Worm (Caenorhabditis elegans): ENCODE data around the gene R02F2.10.

DNA sequence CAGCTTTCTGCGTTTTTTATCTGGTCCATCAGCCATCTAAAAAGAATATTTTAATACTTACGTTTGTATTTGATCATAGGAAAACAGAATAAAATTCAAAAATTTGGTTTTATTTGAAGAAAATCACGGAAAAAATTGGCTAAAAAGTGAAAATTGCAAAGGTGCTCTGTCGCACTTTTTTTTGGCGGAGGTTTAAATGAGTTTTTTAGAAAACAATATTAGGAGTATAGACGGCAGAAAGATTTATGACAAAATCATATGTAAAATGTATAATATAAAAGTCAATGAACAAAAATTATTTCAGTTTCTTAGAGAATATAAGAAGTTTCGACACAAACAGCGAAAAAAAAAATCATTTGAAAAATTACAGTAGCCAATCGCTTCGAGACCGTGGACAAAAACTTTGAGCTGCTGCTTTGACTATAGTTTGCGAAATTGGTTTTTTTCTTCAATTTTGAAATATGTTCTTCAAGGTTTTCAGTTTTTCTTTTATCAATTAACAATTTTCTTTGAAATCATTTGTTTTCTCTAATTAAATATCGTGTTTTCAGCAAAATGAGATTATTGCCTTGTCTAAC, 5.7 kb downstream of the R02F2.10 start, which contains the start of the genes R02F2.7 and R02F2.4:
- TF ChIP-seq madf-9 (GFP tag; conservative IDR thresholded peaks at IDR 0.05) (no peak), unc-39 (tag; optimal IDR thresholded peaks at IDR 0.05) (no peak), ama-1 (optimal IDR thresholded peaks at IDR 0.05) (no peak), egl-27 (tag; optimal IDR thresholded peaks at IDR 0.05) (no peak), nhr-237 (tag; optimal IDR thresholded peaks at IDR 0.05) (no peak), dpl-1 (GFP tag; optimal IDR thresholded peaks at IDR 0.05) (peak; percentile 74), Y48G9A.11 (GFP tag; IDR thresholded peaks at IDR 0.05) (no peak), ceh-28 (tag; optimal IDR thresholded peaks at IDR 0.05) (no peak), nhr-25 (tag; optimal IDR thresholded peaks at IDR 0.05; ENCODE audit: borderline replicate concordance, insufficient read depth) (no peak), unc-62 (GFP tag; optimal IDR thresholded peaks at IDR 0.05 in 1 of 2) (no peak), unc-62 (tag; optimal IDR thresholded peaks at IDR 0.05) (no peak)
